Fruit fly (Drosophila melanogaster) whole organism: ENCODE results near the gene RabGGTa.

Source experiments
- Dll ChIP-seq: fragments of >200 bp; optimal IDR thresholded peaks from 2 replicates; lab custom pipeline; 2017
- usp ChIP-seq: fragments of >200 bp; optimal IDR thresholded peaks from 2 replicates; lab custom pipeline; 2017; ENCODE audit warnings: missing biosample characterization, missing genetic modification characterization, mixed read lengths

DNA sequence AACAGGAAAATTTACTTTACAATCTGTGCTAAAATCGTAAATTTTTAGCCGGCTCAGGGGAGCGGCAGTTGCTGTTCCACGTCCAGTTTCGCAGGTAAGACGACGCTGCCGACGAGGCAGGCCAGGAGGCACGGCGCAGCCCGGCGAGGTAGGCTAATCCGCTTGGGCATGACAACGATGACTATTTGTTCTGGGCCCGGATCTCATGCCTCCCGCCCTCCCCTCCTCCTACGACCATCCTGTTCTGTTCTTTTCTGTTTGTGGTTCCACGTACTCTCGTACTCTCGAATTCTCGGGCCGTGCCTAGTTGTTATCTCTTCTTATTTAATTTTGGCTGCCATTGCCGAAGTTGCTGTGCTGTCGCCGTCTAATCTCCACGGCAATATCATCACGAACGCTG is 37.6 kb upstream of the RabGGTa start:
- no peak for TF ChIP-seq usp (GFP tag; lab: Kevin White, UChicago)
- TF ChIP-seq Dll (lab: Kevin White, UChicago), result no peak
